Fruit fly (Drosophila melanogaster) Kc167 (cell line): ENCODE measurements around the gene CG11999.

Experiments
- Myc ChIP-seq: fragments of >200 bp; optimal IDR thresholded peaks from 2 replicates; lab custom pipeline; 2017; ENCODE audit warnings: missing external identifiers
- Sin3A ChIP-seq: fragments of >200 bp; optimal IDR thresholded peaks from 2 replicates; lab custom pipeline; 2018; ENCODE audit warnings: missing external identifiers
- h ChIP-seq: fragments of >200 bp; optimal IDR thresholded peaks from 3 replicates; lab custom pipeline; 2018; ENCODE audit warnings: missing external identifiers
- insv ChIP-seq: fragments of >200 bp; optimal IDR thresholded peaks from 3 replicates; lab custom pipeline; 2018; ENCODE audit warnings: missing external identifiers
- psq ChIP-seq: fragments of >200 bp; optimal IDR thresholded peaks from 2 replicates; lab custom pipeline; 2017; ENCODE audit warnings: missing external identifiers
- ttk ChIP-seq: sonication (Bioruptor generic); optimal IDR thresholded peaks from 2 replicates; lab custom pipeline; 2017; ENCODE audit warnings: missing external identifiers

CG11999 gene

dm6 chr3R:5354373-5355134, at the start of gene CG11999, which contains the start of gene CG1161:
TSS of gene CG11999 (minus strand) at chr3R:5354747.
TSS of gene CG1161 (plus strand) at chr3R:5355092.
- TF ChIP-seq Myc (lab: Kevin White, UChicago), result no peak
- no peak for TF ChIP-seq ttk (lab: Kevin White, UChicago)
- no peak for TF ChIP-seq psq (lab: Kevin White, UChicago)
- TF ChIP-seq Sin3A (lab: Kevin White, UChicago), result no peak
- TF ChIP-seq insv (lab: Kevin White, UChicago), result no peak
- no peak for TF ChIP-seq h (lab: Kevin White, UChicago)

- TF ChIP-seq psq (lab: Kevin White, UChicago) (no peak), Myc (lab: Kevin White, UChicago) (no peak), Sin3A (lab: Kevin White, UChicago) (no peak), ttk (lab: Kevin White, UChicago) (no peak), h (lab: Kevin White, UChicago) (no peak), insv (lab: Kevin White, UChicago) (no peak)
Measured at dm6 chr3R:5403963-5404362, 49.4 kb upstream of the CG11999 start, which contains the start of gene CG2663. TSS of gene CG2663 (minus strand) at chr3R:5404135.

- TF ChIP-seq ttk (lab: Kevin White, UChicago) (no peak), h (lab: Kevin White, UChicago) (no peak), Sin3A (lab: Kevin White, UChicago) (no peak), Myc (lab: Kevin White, UChicago) (no peak), psq (lab: Kevin White, UChicago) (no peak), insv (lab: Kevin White, UChicago) (no peak)
Measured at dm6 chr3R:5399096-5399495, 44.5 kb upstream of the CG11999 start, which contains the start of gene Or83a. TSS of gene Or83a (minus strand) at chr3R:5399196.

- no peak for TF ChIP-seq h (lab: Kevin White, UChicago)
- TF ChIP-seq ttk (lab: Kevin White, UChicago), result no peak
- TF ChIP-seq Myc (lab: Kevin White, UChicago), result no peak
- TF ChIP-seq psq (lab: Kevin White, UChicago), result no peak
- TF ChIP-seq Sin3A (lab: Kevin White, UChicago), result no peak
- TF ChIP-seq insv (lab: Kevin White, UChicago), result no peak
Measured at dm6 chr3R:5395210-5395609, 40.7 kb upstream of the CG11999 start.

dm6 chr3R:5393742-5394391, 39.3 kb upstream of the CG11999 start, which contains the start of gene CG1172:
TSS of gene CG1172 (plus strand) at chr3R:5393922.
- TF ChIP-seq psq (lab: Kevin White, UChicago) (no peak), Myc (lab: Kevin White, UChicago) (no peak), insv (lab: Kevin White, UChicago) (no peak), ttk (lab: Kevin White, UChicago) (no peak), Sin3A (lab: Kevin White, UChicago) (no peak), h (lab: Kevin White, UChicago) (no peak)

- TF ChIP-seq ttk (lab: Kevin White, UChicago) (no peak), psq (lab: Kevin White, UChicago) (no peak), h (lab: Kevin White, UChicago) (no peak), Sin3A (lab: Kevin White, UChicago) (no peak)
Measured at dm6 chr3R:5392621-5393020, 38.1 kb upstream of the CG11999 start, which contains the start of gene kkv. TSS of gene kkv (minus strand) at chr3R:5392866.

- TF ChIP-seq h (lab: Kevin White, UChicago), result no peak
- TF ChIP-seq Myc (lab: Kevin White, UChicago), result no peak
- no peak for TF ChIP-seq psq (lab: Kevin White, UChicago)
- TF ChIP-seq Sin3A (lab: Kevin White, UChicago), result no peak
- no peak for TF ChIP-seq insv (lab: Kevin White, UChicago)
- no peak for TF ChIP-seq ttk (lab: Kevin White, UChicago)
Measured at dm6 chr3R:5392033-5392432, 37.5 kb upstream of the CG11999 start.

- TF ChIP-seq Myc (lab: Kevin White, UChicago) (no peak), h (lab: Kevin White, UChicago) (no peak), ttk (lab: Kevin White, UChicago) (no peak), Sin3A (lab: Kevin White, UChicago) (no peak), psq (lab: Kevin White, UChicago) (no peak), insv (lab: Kevin White, UChicago) (no peak)
Measured at dm6 chr3R:5390095-5390663, 35.6 kb upstream of the CG11999 start.

- TF ChIP-seq ttk (lab: Kevin White, UChicago) (no peak), insv (lab: Kevin White, UChicago) (no peak), h (lab: Kevin White, UChicago) (no peak), psq (lab: Kevin White, UChicago) (no peak), Sin3A (lab: Kevin White, UChicago) (no peak), Myc (lab: Kevin White, UChicago) (no peak)
Measured at dm6 chr3R:5389435-5389834, 34.9 kb upstream of the CG11999 start.

- TF ChIP-seq Sin3A (lab: Kevin White, UChicago) (no peak), psq (lab: Kevin White, UChicago) (no peak), ttk (lab: Kevin White, UChicago) (no peak), insv (lab: Kevin White, UChicago) (no peak), h (lab: Kevin White, UChicago) (no peak), Myc (lab: Kevin White, UChicago) (no peak)
Measured at dm6 chr3R:5389034-5389433, 34.5 kb upstream of the CG11999 start.
